Fruit fly (Drosophila melanogaster): ENCODE measurements around the gene tgo.

DNA sequence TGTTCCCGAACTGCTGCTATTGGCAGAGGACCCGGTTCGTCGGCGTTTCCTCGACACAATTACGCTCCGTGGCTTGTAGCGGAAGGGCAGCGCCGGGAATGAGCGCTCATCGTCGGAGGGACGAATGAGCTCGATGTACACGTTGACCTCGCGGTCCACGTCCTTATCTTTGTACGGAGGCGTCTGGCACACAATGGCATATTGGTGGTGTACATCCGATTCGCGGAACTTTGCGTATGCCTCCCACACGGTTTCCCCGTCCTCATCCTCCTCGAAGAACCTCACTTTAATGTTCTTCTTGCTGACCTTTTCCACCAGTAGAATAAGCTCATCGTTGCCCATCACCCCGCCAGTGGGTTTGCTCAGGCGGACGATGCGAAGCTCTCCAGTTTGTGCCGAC, 25.9 kb upstream of the tgo start:
- TF ChIP-seq CG15479 (GFP tag; optimal IDR thresholded peaks at IDR 0.05) (no peak), stwl (tag; optimal IDR thresholded peaks at IDR 0.05) (no peak), HmgD (GFP tag; optimal IDR thresholded peaks at IDR 0.05) (no peak), CG6272 (GFP tag; IDR thresholded peaks at IDR 0.05) (no peak), dati (GFP tag; IDR thresholded peaks at IDR 0.05) (no peak), CG8924 (tag; optimal IDR thresholded peaks at IDR 0.05) (no peak), Nf-YA (GFP tag; IDR thresholded peaks at IDR 0.05) (no peak), crc (GFP tag; optimal IDR thresholded peaks at IDR 0.05) (no peak), fd102C (GFP tag; optimal IDR thresholded peaks at IDR 0.05) (no peak)

All from whole organism, embryonic.